Fruit fly (Drosophila melanogaster): ENCODE measurements around the gene atms.

The atms gene

DNA sequence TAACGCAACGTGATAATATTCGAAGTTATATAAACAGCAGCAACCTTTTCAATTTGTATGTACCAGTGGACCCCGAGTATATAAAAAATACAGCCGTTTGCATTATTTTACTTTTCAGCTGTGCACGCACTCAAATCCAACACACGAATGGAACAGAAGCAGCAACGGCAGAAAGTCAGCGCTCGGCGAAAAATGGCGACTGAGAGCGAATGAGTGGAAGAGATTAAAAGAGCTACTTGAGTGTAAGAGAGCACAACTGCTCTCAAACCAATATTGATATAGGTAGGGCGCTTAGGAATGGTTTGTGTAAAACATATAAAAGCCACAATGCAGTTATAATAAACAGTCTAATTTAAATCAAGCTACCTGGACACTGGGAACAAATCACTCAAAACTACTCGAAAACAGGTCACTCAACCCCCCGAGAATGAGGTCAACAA, 56.5 kb downstream of the atms start (continued):
- no peak for TF ChIP-seq pho (GFP tag; optimal IDR thresholded peaks at IDR 0.05)
- TF ChIP-seq gem (tag; optimal IDR thresholded peaks at IDR 0.05): peak; percentile 45
- no peak for TF ChIP-seq Hmx (GFP tag; optimal IDR thresholded peaks at IDR 0.05)
- TF ChIP-seq CG34224 (GFP tag; IDR thresholded peaks at IDR 0.05; ENCODE audit: partially characterized antibody): peak; percentile 32; the same call in 1 of the 3 replicates
- no peak for TF ChIP-seq CG16779 (GFP tag; IDR thresholded peaks at IDR 0.05)
- TF ChIP-seq gro (GFP tag; optimal IDR thresholded peaks at IDR 0.05): peak; percentile 65
- peak in 1 of 3 experiments; percentile 34 for TF ChIP-seq lola (GFP tag; optimal IDR thresholded peaks at IDR 0.05)
- TF ChIP-seq repo (GFP tag; optimal IDR thresholded peaks at IDR 0.05): peak; percentile 42
- TF ChIP-seq Ravus (GFP tag; IDR thresholded peaks at IDR 0.05): no peak
- TF ChIP-seq nom (GFP tag; optimal IDR thresholded peaks at IDR 0.05): peak; percentile 63
- TF ChIP-seq nerfin-1 (tag; optimal IDR thresholded peaks at IDR 0.05): peak; percentile 55
- no peak for TF ChIP-seq luna (GFP tag; optimal IDR thresholded peaks at IDR 0.05)
- TF ChIP-seq zfh1 (GFP tag; IDR thresholded peaks at IDR 0.05): peak; percentile 41; the same call in 1 of the 3 replicates
- peak; percentile 73 for TF ChIP-seq caup (GFP tag; optimal IDR thresholded peaks at IDR 0.05; ENCODE audit: severe bottlenecking)
- TF ChIP-seq CrebB (tag; optimal IDR thresholded peaks at IDR 0.05): peak; percentile 77
- peak; percentile 65 for TF ChIP-seq salm (tag; optimal IDR thresholded peaks at IDR 0.05)
- TF ChIP-seq E2f1 (GFP tag; IDR thresholded peaks at IDR 0.05): no peak
- TF ChIP-seq Oaz (GFP tag; IDR thresholded peaks at IDR 0.05): no peak
- TF ChIP-seq CG4854 (GFP tag; optimal IDR thresholded peaks at IDR 0.05): peak; percentile 12
- no peak for TF ChIP-seq CG3726 (GFP tag; IDR thresholded peaks at IDR 0.05)
- peak; percentile 62 for TF ChIP-seq shn (GFP tag; optimal IDR thresholded peaks at IDR 0.05)
- no peak for TF ChIP-seq Ets97D (GFP tag; optimal IDR thresholded peaks at IDR 0.05)
- TF ChIP-seq CG12744 (GFP tag; optimal IDR thresholded peaks at IDR 0.05): no peak
- no peak for TF ChIP-seq twi (tag; optimal IDR thresholded peaks at IDR 0.05)
- no peak for TF ChIP-seq eve (GFP tag; optimal IDR thresholded peaks at IDR 0.05)
- TF ChIP-seq CG5245 (GFP tag; optimal IDR thresholded peaks at IDR 0.05): peak; percentile 56
- TF ChIP-seq CG7745 (tag; optimal IDR thresholded peaks at IDR 0.05): peak; percentile 5
- TF ChIP-seq ems (GFP tag; optimal IDR thresholded peaks at IDR 0.05): no peak
- TF ChIP-seq CG12299 (tag; optimal IDR thresholded peaks at IDR 0.05): peak; percentile 76
- no peak for TF ChIP-seq fu2 (GFP tag; optimal IDR thresholded peaks at IDR 0.05)
- no peak for TF ChIP-seq CG13894 (tag; optimal IDR thresholded peaks at IDR 0.05)
- no peak for TF ChIP-seq Scr (GFP tag; IDR thresholded peaks at IDR 0.05; ENCODE audit: partially characterized antibody)
- TF ChIP-seq Ets65A (GFP tag): no peak
- no peak for TF ChIP-seq zen2 (GFP tag; IDR thresholded peaks at IDR 0.05; ENCODE audit: partially characterized antibody)
- TF ChIP-seq chif (GFP tag; optimal IDR thresholded peaks at IDR 0.05): peak in 1 of 2 experiments; percentile 26
- peak; percentile 11 for TF ChIP-seq CG17186 (GFP tag; optimal IDR thresholded peaks at IDR 0.05)
- TF ChIP-seq CG17328 (GFP tag; IDR thresholded peaks at IDR 0.05): peak; percentile 30; the same call in 1 of the 2 replicates
- TF ChIP-seq Taf1 (GFP tag; IDR thresholded peaks at IDR 0.05): no peak
- TF ChIP-seq exex (tag; optimal IDR thresholded peaks at IDR 0.05): no peak
- TF ChIP-seq Kr (GFP tag; optimal IDR thresholded peaks at IDR 0.05): no peak
- no peak for TF ChIP-seq gce (GFP tag; IDR thresholded peaks at IDR 0.05)
- no peak; the same call in 2 of the 3 replicates for TF ChIP-seq tgo (GFP tag; IDR thresholded peaks at IDR 0.05)
- peak; percentile 21 for TF ChIP-seq sug (tag; optimal IDR thresholded peaks at IDR 0.05)
- 0 out of 2 replicates have a peak, but pooled peaks have one; percentile 4 for TF ChIP-seq CG10321 (GFP tag; IDR thresholded peaks at IDR 0.05)
- no peak for TF ChIP-seq slou (GFP tag; optimal IDR thresholded peaks at IDR 0.05)
- TF ChIP-seq CG8478 (optimal IDR thresholded peaks at IDR 0.05): no peak
- peak; percentile 49; the same call in 1 of the 2 replicates for TF ChIP-seq Bgb (GFP tag; IDR thresholded peaks at IDR 0.05; ENCODE audit: partially characterized antibody)
- no peak for TF ChIP-seq ro (GFP tag; IDR thresholded peaks at IDR 0.05)
- peak; percentile 82 for TF ChIP-seq HLHmδ (GFP tag; optimal IDR thresholded peaks at IDR 0.05)
- no peak for TF ChIP-seq H2.0 (GFP tag; IDR thresholded peaks at IDR 0.05)
- TF ChIP-seq gcm2 (GFP tag; optimal IDR thresholded peaks at IDR 0.05): peak; percentile 30
